Fruit fly (Drosophila melanogaster): Measurements from ENCODE around the gene Miro.
A peak's percentile ranks its signal among the peaks of the same experiment; 100 is the strongest.

Miro gene

dm6 chr3R:24031825-24032523 is 6.7 kb downstream of the Miro start, which contains the start of the genes KrT95D and Mettl3 (continued):
- TF ChIP-seq Max (GFP tag; optimal IDR thresholded peaks at IDR 0.05) (peak; percentile 46), stc (GFP tag; IDR thresholded peaks at IDR 0.05) (no peak), CG4424 (GFP tag; optimal IDR thresholded peaks at IDR 0.05) (peak; percentile 25), Atf3 (GFP tag; optimal IDR thresholded peaks at IDR 0.05) (no peak), stwl (tag; optimal IDR thresholded peaks at IDR 0.05) (peak; percentile 93), H2.0 (GFP tag; IDR thresholded peaks at IDR 0.05) (no peak), CG4282 (GFP tag; optimal IDR thresholded peaks at IDR 0.05) (no peak), CG15514 (GFP tag; optimal IDR thresholded peaks at IDR 0.05) (peak; percentile 59), CG3838 (GFP tag; optimal IDR thresholded peaks at IDR 0.05) (no peak), sug (tag; optimal IDR thresholded peaks at IDR 0.05) (peak; percentile 22), E2f2 (GFP tag; IDR thresholded peaks at IDR 0.05) (peak; percentile 56), ase (GFP tag; IDR thresholded peaks at IDR 0.05) (no peak), Abd-B (GFP tag; optimal IDR thresholded peaks at IDR 0.05) (peak; percentile 20), CG2199 (GFP tag; IDR thresholded peaks at IDR 0.05) (0 out of 3 replicates have a peak, but pooled peaks have one; percentile 21), sob (GFP tag; IDR thresholded peaks at IDR 0.05) (0 out of 2 replicates have a peak, but pooled peaks have one; percentile 47), sna (GFP tag; IDR thresholded peaks at IDR 0.05; ENCODE audit: partially characterized antibody) (0 out of 2 replicates have a peak, but pooled peaks have one; percentile 11), ara (GFP tag; IDR thresholded peaks at IDR 0.05) (0 out of 2 replicates have a peak, but pooled peaks have one; percentile 17)

DNA sequence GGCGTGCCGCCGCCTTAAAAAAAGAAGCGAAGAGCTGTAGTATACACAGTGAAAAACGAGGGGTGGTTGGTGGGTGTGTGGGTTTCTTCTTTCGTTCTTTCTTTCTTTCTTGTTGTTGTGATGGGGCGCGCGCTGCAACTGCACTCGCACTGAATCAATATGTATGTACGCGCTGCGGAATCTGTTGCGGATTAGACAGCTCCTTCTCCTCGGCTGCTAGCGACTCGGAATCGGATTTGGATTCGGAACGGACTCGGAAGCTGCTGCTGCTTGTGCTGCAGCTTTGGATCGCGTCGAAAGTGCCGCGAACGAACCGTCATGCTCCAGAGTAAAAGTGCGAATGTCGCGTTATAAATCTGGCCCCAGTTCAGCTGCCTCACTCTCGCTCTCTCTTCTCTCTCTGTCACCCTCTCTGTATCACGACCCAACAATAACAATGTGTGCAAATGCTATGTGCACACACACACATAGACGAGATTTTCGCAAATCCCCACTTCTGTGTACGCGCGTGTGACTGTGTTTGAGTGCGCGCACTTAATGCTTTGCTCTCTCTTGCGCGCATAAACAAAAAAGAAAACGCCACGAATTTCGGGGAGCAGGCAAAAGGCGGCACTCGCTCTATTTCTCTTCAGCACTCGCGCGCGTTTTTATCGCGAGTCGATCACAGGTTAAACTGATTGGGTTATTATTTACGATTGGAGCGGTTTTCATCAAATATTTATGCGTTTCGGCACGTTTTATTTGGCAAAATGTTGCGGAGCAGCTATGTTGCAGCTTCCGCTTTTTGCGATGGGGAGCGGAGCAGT is 7.4 kb downstream of the Miro start:
- TF ChIP-seq CG12942 (GFP tag; optimal IDR thresholded peaks at IDR 0.05) = no peak
- TF ChIP-seq sisA (GFP tag; IDR thresholded peaks at IDR 0.05) = no peak
- TF ChIP-seq jumu (GFP tag; optimal IDR thresholded peaks at IDR 0.05) = no peak
- no peak for TF ChIP-seq fu2 (GFP tag; optimal IDR thresholded peaks at IDR 0.05)
- no peak for TF ChIP-seq NfI (GFP tag; optimal IDR thresholded peaks at IDR 0.05)
- TF ChIP-seq CG9932 (GFP tag; IDR thresholded peaks at IDR 0.05) = no peak
- TF ChIP-seq CG32772 (GFP tag; IDR thresholded peaks at IDR 0.05) = no peak
- no peak for TF ChIP-seq Hr39 (optimal IDR thresholded peaks at IDR 0.05)
- no peak for TF ChIP-seq E2f2 (GFP tag; IDR thresholded peaks at IDR 0.05)
- no peak for TF ChIP-seq CG17186 (GFP tag; optimal IDR thresholded peaks at IDR 0.05)
- TF ChIP-seq CG9609 (GFP tag; optimal IDR thresholded peaks at IDR 0.05) = no peak
- no peak for TF ChIP-seq CoRest (tag; optimal IDR thresholded peaks at IDR 0.05)
- no peak for TF ChIP-seq CG33557 (GFP tag; optimal IDR thresholded peaks at IDR 0.05)
- TF ChIP-seq CG11247 (GFP tag; IDR thresholded peaks at IDR 0.05) = no peak
- TF ChIP-seq CG32767 (GFP tag; IDR thresholded peaks at IDR 0.05) = 0 out of 2 replicates have a peak, but pooled peaks have one; percentile 32
- no peak for TF ChIP-seq sd (tag; optimal IDR thresholded peaks at IDR 0.05)
- no peak for TF ChIP-seq Dip2 (GFP tag; IDR thresholded peaks at IDR 0.05)
- no peak for TF ChIP-seq Hsf (GFP tag; optimal IDR thresholded peaks at IDR 0.05)
- TF ChIP-seq CG14965 (GFP tag; optimal IDR thresholded peaks at IDR 0.05; ENCODE audit: borderline replicate concordance) = no peak
- TF ChIP-seq inv (GFP tag; IDR thresholded peaks at IDR 0.05; ENCODE audit: partially characterized antibody) = no peak
- TF ChIP-seq fd96Cb (tag; optimal IDR thresholded peaks at IDR 0.05) = no peak
- TF ChIP-seq Aef1 (GFP tag; IDR thresholded peaks at IDR 0.05) = 0 out of 3 replicates have a peak, but pooled peaks have one; percentile 21
- no peak for TF ChIP-seq CG16813 (GFP tag; IDR thresholded peaks at IDR 0.05; ENCODE audit: partially characterized antibody)
- TF ChIP-seq Mes4 (GFP tag; optimal IDR thresholded peaks at IDR 0.05) = no peak
- no peak for TF ChIP-seq Dip3 (GFP tag; optimal IDR thresholded peaks at IDR 0.05)
- no peak for TF ChIP-seq p53 (GFP tag; optimal IDR thresholded peaks at IDR 0.05)
- TF ChIP-seq CG11723 (GFP tag; optimal IDR thresholded peaks at IDR 0.05) = no peak
- no peak for TF ChIP-seq az2 (GFP tag; optimal IDR thresholded peaks at IDR 0.05)
- no peak for TF ChIP-seq CG33213 (GFP tag; optimal IDR thresholded peaks at IDR 0.05)
- no peak for TF ChIP-seq HLHmδ (GFP tag; optimal IDR thresholded peaks at IDR 0.05)
- TF ChIP-seq ewg (GFP tag; optimal IDR thresholded peaks at IDR 0.05) = peak; percentile 69
- TF ChIP-seq BtbVII (GFP tag; optimal IDR thresholded peaks at IDR 0.05) = peak; percentile 2

Measured in whole organism, embryonic.